Worm (Caenorhabditis elegans): ENCODE data around the gene F31E8.4.

Gene F31E8.4

DNA sequence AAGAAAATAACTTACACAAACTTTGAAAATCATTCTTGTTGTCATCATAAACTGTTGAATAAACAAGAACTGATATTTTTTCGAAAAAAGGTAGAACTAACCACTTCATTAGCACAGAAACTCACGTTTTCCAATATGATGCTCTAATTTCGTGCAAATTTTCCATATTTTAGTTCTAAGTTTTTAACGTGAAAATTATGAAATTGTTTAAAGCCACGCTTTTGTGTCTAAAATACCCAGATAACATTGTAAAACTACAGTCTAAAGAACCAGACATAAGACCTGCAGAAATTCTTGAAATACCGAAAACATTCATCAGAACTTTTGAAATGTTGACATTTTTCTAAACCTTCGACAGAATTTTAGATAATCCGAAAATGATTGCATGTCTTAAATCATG is 7.2 kb upstream of the F31E8.4 start, which contains the start of gene F31E8.5:
Gene F31E8.5 (minus strand): TSS at position 101 of the 400 bp plus-strand sequence.
- TF ChIP-seq pha-4 (tag; optimal IDR thresholded peaks at IDR 0.05) = no peak
- TF ChIP-seq unc-55 (GFP tag; optimal IDR thresholded peaks at IDR 0.05) = no peak
- TF ChIP-seq K02D7.2 (tag; optimal IDR thresholded peaks at IDR 0.05) = no peak
- TF ChIP-seq mec-3 (tag; optimal IDR thresholded peaks at IDR 0.05; ENCODE audit: borderline replicate concordance) = no peak
- no peak for TF ChIP-seq ztf-16 (tag; optimal IDR thresholded peaks at IDR 0.05)
- TF ChIP-seq dve-1 (tag; optimal IDR thresholded peaks at IDR 0.05) = no peak
- no peak for TF ChIP-seq ceh-2 (tag; optimal IDR thresholded peaks at IDR 0.05)
- no peak for TF ChIP-seq ceh-22 (tag; optimal IDR thresholded peaks at IDR 0.05)
- TF ChIP-seq K09A11.1 (tag; optimal IDR thresholded peaks at IDR 0.05; ENCODE audit: insufficient read depth) = no peak
- no peak for TF ChIP-seq madf-2 (tag; optimal IDR thresholded peaks at IDR 0.05)
- no peak for TF ChIP-seq T23F11.4 (GFP tag; optimal IDR thresholded peaks at IDR 0.05)
- TF ChIP-seq lim-6 (tag; optimal IDR thresholded peaks at IDR 0.05) = no peak
- no peak for TF ChIP-seq ttx-3 (tag; optimal IDR thresholded peaks at IDR 0.05)
- TF ChIP-seq ceh-6 (GFP tag; optimal IDR thresholded peaks at IDR 0.05) = no peak
- no peak for TF ChIP-seq hlh-15 (tag; optimal IDR thresholded peaks at IDR 0.05)
- no peak for TF ChIP-seq C08G9.2 (tag; optimal IDR thresholded peaks at IDR 0.05)

DNA sequence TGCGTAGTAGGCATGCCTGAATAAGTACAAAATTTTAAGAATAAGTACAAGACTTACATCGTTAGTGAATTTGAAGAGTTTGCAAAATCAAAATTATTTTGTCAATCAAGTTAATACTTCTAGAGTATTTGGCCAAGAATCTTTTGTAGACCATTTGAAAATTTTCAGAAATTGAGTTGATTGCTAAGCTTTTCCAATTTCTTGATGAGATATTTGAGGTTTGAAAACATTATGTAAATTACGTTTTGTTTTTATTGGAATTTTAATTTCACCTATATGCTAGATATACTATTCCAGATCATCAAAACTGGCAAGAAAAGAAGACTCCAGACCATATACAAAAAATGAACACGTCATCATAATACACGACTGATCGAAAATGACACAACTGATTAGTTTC is 3.1 kb upstream of the F31E8.4 start, which contains the start of gene tab-1:
Gene tab-1 (plus strand): TSS at position 301 of the 400 bp plus-strand sequence.
- TF ChIP-seq pqm-1 (tag; optimal IDR thresholded peaks at IDR 0.05) = no peak
- no peak for TF ChIP-seq unc-55 (GFP tag; optimal IDR thresholded peaks at IDR 0.05)
- TF ChIP-seq che-1 (tag; optimal IDR thresholded peaks at IDR 0.05) = no peak
- no peak for TF ChIP-seq unc-86 (tag; optimal IDR thresholded peaks at IDR 0.05)
- TF ChIP-seq ceh-6 (GFP tag; optimal IDR thresholded peaks at IDR 0.05) = no peak
- no peak for TF ChIP-seq pros-1 (tag; optimal IDR thresholded peaks at IDR 0.05)
- no peak for TF ChIP-seq ref-2 (tag; optimal IDR thresholded peaks at IDR 0.05)
- TF ChIP-seq hlh-8 (tag; optimal IDR thresholded peaks at IDR 0.05) = no peak
- no peak for TF ChIP-seq unc-42 (tag; optimal IDR thresholded peaks at IDR 0.05)
- no peak for TF ChIP-seq ttx-3 (tag; optimal IDR thresholded peaks at IDR 0.05)
- no peak for TF ChIP-seq lim-6 (tag; optimal IDR thresholded peaks at IDR 0.05)
- no peak for TF ChIP-seq pax-1 (tag; optimal IDR thresholded peaks at IDR 0.05)
- TF ChIP-seq ets-4 (tag; optimal IDR thresholded peaks at IDR 0.05) = no peak
- TF ChIP-seq fkh-10 (GFP tag; optimal IDR thresholded peaks at IDR 0.05) = no peak
- TF ChIP-seq K09A11.1 (tag; optimal IDR thresholded peaks at IDR 0.05; ENCODE audit: insufficient read depth) = no peak
- no peak for TF ChIP-seq ceh-34 (tag; optimal IDR thresholded peaks at IDR 0.05)
- TF ChIP-seq ceh-48 (tag; optimal IDR thresholded peaks at IDR 0.05) = no peak
- TF ChIP-seq nhr-232 (tag; optimal IDR thresholded peaks at IDR 0.05) = no peak
- no peak for TF ChIP-seq ceh-45 (GFP tag; IDR thresholded peaks at IDR 0.05)

DNA sequence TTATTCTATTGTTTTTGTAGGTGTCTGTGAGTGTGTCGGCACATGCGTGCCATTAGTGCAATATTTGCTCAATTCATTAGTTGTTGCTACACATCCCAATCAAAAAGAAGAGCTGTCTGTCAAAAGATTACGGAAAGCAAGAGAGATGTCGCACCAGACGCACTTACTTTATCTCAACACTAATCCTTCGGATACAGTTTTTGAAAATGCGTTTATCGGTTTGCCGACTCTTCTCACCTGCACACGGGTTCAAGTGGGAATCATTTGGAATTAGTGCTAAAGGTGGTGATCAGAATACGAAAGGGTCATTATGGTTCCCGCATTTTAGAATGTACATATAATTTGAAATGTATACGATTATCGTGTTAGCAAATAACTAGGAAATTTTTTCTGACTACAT is 1.3 kb upstream of the F31E8.4 start:
- TF ChIP-seq hlh-6 (tag; optimal IDR thresholded peaks at IDR 0.05) = no peak

DNA sequence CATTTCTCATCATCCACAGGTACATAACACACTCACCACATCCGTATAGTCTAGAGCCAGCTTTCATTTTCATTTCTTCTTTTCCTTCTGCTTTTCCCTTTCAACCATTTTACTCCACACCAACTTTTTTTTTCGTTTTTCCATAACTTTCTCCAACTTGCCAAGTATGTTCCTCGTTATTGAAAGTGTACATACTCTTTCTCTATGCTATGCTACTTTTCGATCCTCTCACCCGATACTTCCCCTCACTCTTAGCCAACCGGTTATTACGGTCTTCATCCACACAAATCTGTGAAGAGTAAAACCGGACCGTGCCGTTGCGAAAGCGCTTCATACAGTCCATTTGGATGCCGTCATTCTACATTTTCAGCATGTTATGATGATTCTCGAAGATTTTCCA is 8.1 kb downstream of the F31E8.4 start, which contains the start of gene T13C2.2:
Gene T13C2.2 (plus strand): TSS at position 301 of the 400 bp plus-strand sequence.
- TF ChIP-seq hlh-8 (tag; optimal IDR thresholded peaks at IDR 0.05) (no peak), dve-1 (tag; optimal IDR thresholded peaks at IDR 0.05) (no peak), npax-4 (tag; optimal IDR thresholded peaks at IDR 0.05) (no peak), C08G9.2 (tag; optimal IDR thresholded peaks at IDR 0.05) (no peak), pha-2 (tag; optimal IDR thresholded peaks at IDR 0.05) (no peak), fax-1 (tag; optimal IDR thresholded peaks at IDR 0.05) (no peak), ztf-16 (tag; optimal IDR thresholded peaks at IDR 0.05) (no peak), sox-2 (GFP tag; IDR thresholded peaks at IDR 0.05) (no peak), ets-4 (tag; optimal IDR thresholded peaks at IDR 0.05) (no peak), hlh-6 (tag; optimal IDR thresholded peaks at IDR 0.05) (no peak), ceh-45 (GFP tag; IDR thresholded peaks at IDR 0.05) (no peak), syd-9 (tag; optimal IDR thresholded peaks at IDR 0.05) (no peak), lin-11 (tag; optimal IDR thresholded peaks at IDR 0.05) (no peak), che-1 (tag; optimal IDR thresholded peaks at IDR 0.05) (no peak), hlh-15 (tag; optimal IDR thresholded peaks at IDR 0.05) (no peak), dmd-4 (tag; optimal IDR thresholded peaks at IDR 0.05; ENCODE audit: borderline replicate concordance) (no peak), ceh-2 (tag; optimal IDR thresholded peaks at IDR 0.05) (no peak), nhr-232 (tag; optimal IDR thresholded peaks at IDR 0.05) (no peak), unc-42 (tag; optimal IDR thresholded peaks at IDR 0.05) (no peak), pha-4 (tag; optimal IDR thresholded peaks at IDR 0.05) (no peak)
